Worm (Caenorhabditis elegans) whole organism, L4 larva: ENCODE measurements around the gene toh-1.

Experiments used
- F26F4.8 ChIP-seq: fragments of 200-800 bp; sonication (Bioruptor generic); conservative IDR thresholded peaks from 2 replicates; pipeline ENCODE4 v1.3.6; 2022; ENCODE audit warnings: missing genetic modification characterization, missing compliant biosample characterization
- F44E2.7 ChIP-seq: fragments of 200-800 bp; sonication (Bioruptor generic); IDR thresholded peaks from 2 replicates; pipeline ENCODE4 v2.1.2; 2022; ENCODE audit warnings: missing genetic modification characterization, missing compliant biosample characterization
- Y105C5A.15 ChIP-seq: fragments of 200-800 bp; sonication (Bioruptor generic); IDR thresholded peaks from 2 replicates; pipeline ENCODE4 v1.3.6; 2022; ENCODE audit warnings: missing genetic modification characterization, missing compliant biosample characterization
- Y5F2A.4 ChIP-seq: fragments of 200-800 bp; sonication (Bioruptor generic); optimal IDR thresholded peaks from 2 replicates; lab custom pipeline; 2018; ENCODE audit warnings: mild to moderate bottlenecking, missing genetic modification characterization, missing compliant biosample characterization
- aha-1 ChIP-seq: fragments of 150-350 bp; peaks from one replicate; lab custom pipeline; 2014; ENCODE audit warnings: missing biosample characterization, missing genetic modification characterization
- attf-4 ChIP-seq: sonication (generic microtip); optimal IDR thresholded peaks from 3 replicates; lab custom pipeline; 2017; ENCODE audit warnings: missing biosample characterization, missing genetic modification characterization
- ceh-28 ChIP-seq: fragments of 150-350 bp; optimal IDR thresholded peaks from 2 replicates; lab custom pipeline; 2014; ENCODE audit warnings: missing biosample characterization, missing genetic modification reagents, missing genetic modification characterization
- daf-19 ChIP-seq: fragments of 200-800 bp; sonication (Bioruptor generic); conservative IDR thresholded peaks from 2 replicates; pipeline ENCODE4 v1.3.6; 2022; ENCODE audit warnings: missing genetic modification characterization, missing compliant biosample characterization
- dmd-8 ChIP-seq: fragments of 200-800 bp; sonication (Bioruptor generic); IDR thresholded peaks from 2 replicates; pipeline ENCODE4 v1.3.6; 2022; ENCODE audit warnings: missing genetic modification characterization, missing compliant biosample characterization
- hif-1 ChIP-seq, 2 experiments: sonication (generic microtip); optimal IDR thresholded peaks; 2 replicates each; lab custom pipeline; 2016 to 2017; ENCODE audit warnings: missing compliant biosample characterization in 2 of 2, missing genetic modification characterization in 2 of 2, missing genetic modification reagents in 2 of 2, missing genotype in 2 of 2, mild to moderate bottlenecking in 1 of 2
- hlh-11 ChIP-seq: fragments of 200-800 bp; sonication (Bioruptor generic); optimal IDR thresholded peaks from 2 replicates; lab custom pipeline; 2018; ENCODE audit warnings: mild to moderate bottlenecking, missing genetic modification characterization, missing compliant biosample characterization
- hlh-30 ChIP-seq: sonication (generic microtip); optimal IDR thresholded peaks from 2 replicates; lab custom pipeline; 2017; ENCODE audit warnings: antibody characterized with exemption, mild to moderate bottlenecking, missing genetic modification characterization, missing compliant biosample characterization; ENCODE audit not compliant: insufficient read depth
- madf-5 ChIP-seq, 2 experiments: fragments of 200-800 bp; sonication (Bioruptor generic); IDR thresholded peaks; 2 replicates each; pipeline ENCODE4 v1.3.6; 2022; ENCODE audit warnings: missing compliant biosample characterization in 2 of 2, missing genetic modification characterization in 2 of 2
- madf-9 ChIP-seq: fragments of 200-800 bp; sonication (Bioruptor generic); conservative IDR thresholded peaks from 2 replicates; pipeline ENCODE4 v1.3.6; 2022; ENCODE audit warnings: missing genetic modification reagents, missing genetic modification characterization, missing compliant biosample characterization
- mes-2 ChIP-seq: sonication (generic microtip); optimal IDR thresholded peaks from 2 replicates; lab custom pipeline; 2016; ENCODE audit warnings: missing genotype, mild to moderate bottlenecking, missing genetic modification characterization, missing compliant biosample characterization; ENCODE audit not compliant: poor library complexity, severe bottlenecking
- mxl-3 ChIP-seq: fragments of 200-800 bp; sonication (Bioruptor generic); optimal IDR thresholded peaks from 2 replicates; lab custom pipeline; 2018; ENCODE audit warnings: mild to moderate bottlenecking, missing genetic modification characterization, missing compliant biosample characterization
- nhr-111 ChIP-seq: fragments of 200-800 bp; sonication (Bioruptor generic); optimal IDR thresholded peaks from 2 replicates; lab custom pipeline; 2018; ENCODE audit warnings: mild to moderate bottlenecking, missing genetic modification characterization, missing compliant biosample characterization
- nhr-25 ChIP-seq: sonication (generic microtip); optimal IDR thresholded peaks from 2 replicates; lab custom pipeline; 2017; ENCODE audit warnings: missing genetic modification characterization, mild to moderate bottlenecking, missing compliant biosample characterization, antibody characterized with exemption, moderate library complexity, borderline replicate concordance; ENCODE audit not compliant: insufficient read depth
- nhr-28 ChIP-seq: fragments of 150-350 bp; optimal IDR thresholded peaks from 2 replicates; lab custom pipeline; 2014; ENCODE audit warnings: missing biosample characterization, missing genetic modification characterization
- snpc-4 ChIP-seq: fragments of 150-350 bp; optimal IDR thresholded peaks from 2 replicates; lab custom pipeline; 2014; ENCODE audit warnings: missing biosample characterization, missing genetic modification characterization

toh-1 gene

ce11 chrIII:3764043-3764442, 44.8 kb downstream of the toh-1 start (continued):
- TF ChIP-seq hif-1 (tag; optimal IDR thresholded peaks at IDR 0.05; lab: Kevin White, UChicago), result no peak
- TF ChIP-seq F44E2.7 (GFP tag; lab: Robert Waterston, UW), result no peak
- TF ChIP-seq madf-9, result no peak
- TF ChIP-seq Y5F2A.4 (GFP tag; lab: Kevin White, UChicago), result no peak
- no peak for TF ChIP-seq daf-19 (GFP tag; lab: Robert Waterston, UW)
- TF ChIP-seq snpc-4 (tag; lab: Kevin White, UChicago), result no peak
- no peak for TF ChIP-seq F26F4.8 (GFP tag; lab: Robert Waterston, UW)
- no peak for TF ChIP-seq mes-2 (tag; lab: Kevin White, UChicago)
- no peak for TF ChIP-seq madf-5 (GFP tag; IDR thresholded peaks at IDR 0.05; lab: Robert Waterston, UW)
- TF ChIP-seq hlh-30 (tag; lab: Kevin White, UChicago), result peak; percentile 11
- TF ChIP-seq nhr-28 (tag; lab: Kevin White, UChicago), result peak; percentile 77
- TF ChIP-seq nhr-25 (tag; lab: Kevin White, UChicago), result no peak
- TF ChIP-seq hlh-11 (tag; lab: Kevin White, UChicago), result peak; percentile 72
- TF ChIP-seq Y105C5A.15, result no peak
- no peak for TF ChIP-seq dmd-8 (GFP tag; lab: Robert Waterston, UW)
- TF ChIP-seq ceh-28 (tag; lab: Kevin White, UChicago), result no peak

ce11 chrIII:3759312-3759711, 49.5 kb downstream of the toh-1 start, which contains the start of gene arcp-1:
TSS of gene arcp-1 (minus strand) at chrIII:3759412.
- TF ChIP-seq attf-4 (tag; lab: Kevin White, UChicago) (no peak), nhr-111 (GFP tag; lab: Kevin White, UChicago) (no peak), aha-1 (tag; lab: Kevin White, UChicago) (peak; percentile 57), mxl-3 (no peak)
